Worm (Caenorhabditis elegans): ENCODE measurements around the gene gst-9.

The gst-9 gene

DNA sequence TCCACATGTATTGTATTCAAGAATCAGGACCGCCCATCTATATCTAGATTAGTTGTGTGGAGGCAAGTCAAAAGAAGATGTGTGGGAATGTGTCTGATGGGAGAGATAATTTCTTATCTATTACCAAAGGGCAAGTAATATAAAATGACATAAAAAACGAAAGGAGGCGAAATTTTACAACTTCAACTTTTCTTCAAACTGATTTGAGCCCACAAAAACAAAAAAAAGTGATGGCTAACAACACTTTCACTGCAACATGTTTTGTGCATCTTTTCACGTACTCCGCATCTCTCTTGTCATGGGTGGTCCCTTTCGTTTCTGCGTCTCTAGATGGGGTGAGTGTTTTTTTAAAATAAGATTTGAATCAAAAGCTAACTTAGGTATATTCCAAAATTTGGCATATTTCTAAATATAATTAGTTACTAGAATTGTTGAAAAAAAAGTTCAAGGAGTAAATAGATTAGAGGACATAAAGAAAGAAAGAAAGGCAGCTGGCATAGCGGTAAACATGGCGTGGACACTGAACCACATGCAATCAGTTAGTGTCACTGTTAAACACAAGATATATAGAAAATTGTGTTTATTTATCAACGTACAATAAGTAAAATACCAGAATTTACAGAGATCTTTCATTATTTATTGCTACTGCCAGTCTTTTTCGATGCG, 50.3 kb downstream of the gst-9 start, which contains the start of gene ZK546.19 (continued):
- peak; percentile 21 for TF ChIP-seq T20F7.1 (GFP tag; optimal IDR thresholded peaks at IDR 0.05)
- TF ChIP-seq php-3 (GFP tag; IDR thresholded peaks at IDR 0.05), result peak; percentile 68
- TF ChIP-seq lin-1 (GFP tag; IDR thresholded peaks at IDR 0.05), result no peak

DNA sequence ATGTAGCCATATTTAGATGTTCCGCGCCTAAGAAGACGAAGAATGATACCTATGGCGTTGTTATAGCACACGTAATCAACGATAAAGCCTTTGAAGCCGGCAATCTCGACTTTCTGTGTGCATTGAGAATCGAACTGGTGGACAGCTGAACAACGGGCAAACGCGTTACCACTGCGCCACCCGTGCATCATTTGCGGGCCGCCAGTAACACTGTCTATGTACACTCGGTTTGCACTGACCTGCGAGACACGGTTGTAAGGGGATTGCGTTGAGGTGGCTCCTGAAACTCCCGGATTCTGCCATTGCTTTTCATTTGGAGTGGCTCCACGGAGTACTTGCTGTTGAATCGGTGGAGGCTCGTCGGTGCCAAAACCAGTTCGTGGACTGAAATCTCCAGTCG, 51.0 kb downstream of the gst-9 start:
- TF ChIP-seq spr-1 (tag; optimal IDR thresholded peaks at IDR 0.05) (peak; percentile 59), lin-13 (GFP tag; optimal IDR thresholded peaks at IDR 0.05) (peak; percentile 55), lin-38 (GFP tag; IDR thresholded peaks at IDR 0.05) (peak; percentile 76), T20F7.1 (GFP tag; optimal IDR thresholded peaks at IDR 0.05) (peak; percentile 39), nhr-25 (tag; optimal IDR thresholded peaks at IDR 0.05; ENCODE audit: borderline replicate concordance, insufficient read depth) (peak; percentile 57), arid-1 (GFP tag; conservative IDR thresholded peaks at IDR 0.05) (peak; percentile 84), nhr-10 (tag; optimal IDR thresholded peaks at IDR 0.05) (no peak), daf-8 (GFP tag; IDR thresholded peaks at IDR 0.05) (0 out of 2 replicates have a peak, but pooled peaks have one; percentile 74), dve-1 (tag; optimal IDR thresholded peaks at IDR 0.05; ENCODE audit: insufficient read depth) (peak; percentile 23), lim-7 (GFP tag; IDR thresholded peaks at IDR 0.05) (peak; percentile 74), nhr-6 (tag; optimal IDR thresholded peaks at IDR 0.05) (peak; percentile 25), zfp-2 (tag; optimal IDR thresholded peaks at IDR 0.05) (no peak), F49E8.2 (tag; optimal IDR thresholded peaks at IDR 0.05; ENCODE audit: borderline replicate concordance) (peak; percentile 54), nhr-111 (GFP tag; optimal IDR thresholded peaks at IDR 0.05) (peak; percentile 38), unc-62 (GFP tag; optimal IDR thresholded peaks at IDR 0.05 in 1 of 2) (no peak), unc-62 (tag; optimal IDR thresholded peaks at IDR 0.05) (no peak), nhr-42 (GFP tag; IDR thresholded peaks at IDR 0.05) (peak; percentile 75), unc-130 (GFP tag; optimal IDR thresholded peaks at IDR 0.05) (peak; percentile 66), spr-3 (GFP tag; optimal IDR thresholded peaks at IDR 0.05) (peak; percentile 36), unc-39 (tag; optimal IDR thresholded peaks at IDR 0.05) (no peak), Y105C5A.15 (GFP tag; IDR thresholded peaks at IDR 0.05) (0 out of 2 replicates have a peak, but pooled peaks have one; percentile 10), ama-1 (optimal IDR thresholded peaks at IDR 0.05) (peak; percentile 90), ctbp-1 (GFP tag; IDR thresholded peaks at IDR 0.05) (peak; percentile 79), egl-43 (GFP tag; IDR thresholded peaks at IDR 0.05) (peak; percentile 82), tra-1 (GFP tag; IDR thresholded peaks at IDR 0.05) (peak; percentile 68; the same call in 1 of the 2 replicates), madf-5 (GFP tag; IDR thresholded peaks at IDR 0.05) (peak; percentile 38 to 67; a peak in 2 of 4 replicates), aly-2 (tag; optimal IDR thresholded peaks at IDR 0.05) (peak; percentile 53), dmd-8 (GFP tag; IDR thresholded peaks at IDR 0.05) (peak; percentile 84), hmg-1.1 (GFP tag; IDR thresholded peaks at IDR 0.05) (peak; percentile 65), Y5F2A.4 (GFP tag; optimal IDR thresholded peaks at IDR 0.05) (peak; percentile 58), nhr-11 (tag; optimal IDR thresholded peaks at IDR 0.05) (peak; percentile 6), mxl-2 (GFP tag; conservative IDR thresholded peaks at IDR 0.05) (no peak; the same call in 1 of the 2 replicates), madf-9 (GFP tag; conservative IDR thresholded peaks at IDR 0.05) (peak; percentile 63; the same call in 1 of the 2 replicates), egl-27 (tag; optimal IDR thresholded peaks at IDR 0.05) (no peak), mdt-29 (GFP tag; IDR thresholded peaks at IDR 0.05) (peak; percentile 58; the same call in 1 of the 2 replicates), mep-1 (tag; optimal IDR thresholded peaks at IDR 0.05) (peak; percentile 27), Y75B8A.6 (GFP tag; IDR thresholded peaks at IDR 0.05) (peak; percentile 74; the same call in 1 of the 2 replicates), gei-8 (GFP tag; optimal IDR thresholded peaks at IDR 0.05) (peak; percentile 56), aha-1 (tag) (peak; percentile 51), lin-1 (GFP tag; IDR thresholded peaks at IDR 0.05) (peak; percentile 22; the same call in 1 of the 2 replicates), fos-1 (tag; optimal IDR thresholded peaks at IDR 0.05) (no peak), daf-19 (GFP tag; conservative IDR thresholded peaks at IDR 0.05) (peak; percentile 71), saeg-2 (GFP tag; IDR thresholded peaks at IDR 0.05) (0 out of 2 replicates have a peak, but pooled peaks have one; percentile 77), ZK337.2 (GFP tag; IDR thresholded peaks at IDR 0.05) (no peak), T26A8.4 (GFP tag; IDR thresholded peaks at IDR 0.05) (peak; percentile 71), dmd-9 (GFP tag; IDR thresholded peaks at IDR 0.05) (peak; percentile 72; the same call in 1 of the 2 replicates)

Data from whole organism, L4 larva.